Fruit fly (Drosophila melanogaster): ENCODE measurements around the gene Cad86C.

Gene Cad86C

dm6 chr3R:10875515-10876434 lies 48.9 kb downstream of the Cad86C start, which contains the start of gene Sodh2 (continued):
- TF ChIP-seq CG12299 (tag; optimal IDR thresholded peaks at IDR 0.05) = peak; percentile 2
- TF ChIP-seq Dll (GFP tag; IDR thresholded peaks at IDR 0.05; ENCODE audit: partially characterized antibody) = no peak
- TF ChIP-seq NfI (GFP tag; optimal IDR thresholded peaks at IDR 0.05) = peak; percentile 60
- no peak for TF ChIP-seq br (optimal IDR thresholded peaks at IDR 0.05)
- TF ChIP-seq CG15601 (tag; optimal IDR thresholded peaks at IDR 0.05) = peak; percentile 59
- TF ChIP-seq chif (GFP tag; optimal IDR thresholded peaks at IDR 0.05) = peak; percentile 14 to 34
- peak; percentile 56 for TF ChIP-seq CG16815 (GFP tag; optimal IDR thresholded peaks at IDR 0.05)
- no peak for TF ChIP-seq C15 (GFP tag; IDR thresholded peaks at IDR 0.05)
- peak; percentile 67 for TF ChIP-seq CG7786 (GFP tag; optimal IDR thresholded peaks at IDR 0.05)
- TF ChIP-seq CG15011 (GFP tag; optimal IDR thresholded peaks at IDR 0.05) = peak; percentile 39
- TF ChIP-seq CG8478 (optimal IDR thresholded peaks at IDR 0.05) = no peak
- peak; percentile 85 for TF ChIP-seq CG12659 (GFP tag; optimal IDR thresholded peaks at IDR 0.05)
- TF ChIP-seq CG10321 (GFP tag; IDR thresholded peaks at IDR 0.05) = no peak
- TF ChIP-seq CG14710 (tag; optimal IDR thresholded peaks at IDR 0.05) = peak; percentile 71
- peak; percentile 35 for TF ChIP-seq CG33557 (GFP tag; optimal IDR thresholded peaks at IDR 0.05)
- TF ChIP-seq CG18011 (GFP tag; optimal IDR thresholded peaks at IDR 0.05) = peak; percentile 57
- TF ChIP-seq mam (GFP tag; optimal IDR thresholded peaks at IDR 0.05) = peak; percentile 84
- TF ChIP-seq CG1603 (tag; optimal IDR thresholded peaks at IDR 0.05) = peak; percentile 81
- TF ChIP-seq CG4617 (GFP tag; optimal IDR thresholded peaks at IDR 0.05; ENCODE audit: borderline replicate concordance) = peak; percentile 17
- no peak for TF ChIP-seq aop (GFP tag; IDR thresholded peaks at IDR 0.05)
- TF ChIP-seq dm (GFP tag; optimal IDR thresholded peaks at IDR 0.05) = no peak
- no peak for TF ChIP-seq CG7745 (tag; optimal IDR thresholded peaks at IDR 0.05)
- peak; percentile 67; the same call in 1 of the 2 replicates for TF ChIP-seq Awh (GFP tag; IDR thresholded peaks at IDR 0.05)
- TF ChIP-seq tx (GFP tag; optimal IDR thresholded peaks at IDR 0.05) = peak; percentile 43
- peak; percentile 71 for TF ChIP-seq CG17385 (GFP tag; optimal IDR thresholded peaks at IDR 0.05)
- TF ChIP-seq cwo (GFP tag; optimal IDR thresholded peaks at IDR 0.05) = peak; percentile 87
- peak; percentile 94 for TF ChIP-seq Rfx (GFP tag; IDR thresholded peaks at IDR 0.05)
- TF ChIP-seq amos (GFP tag; IDR thresholded peaks at IDR 0.05; ENCODE audit: partially characterized antibody) = no peak
- TF ChIP-seq CkIIα-i1 (GFP tag; IDR thresholded peaks at IDR 0.05) = no peak
- no peak for TF ChIP-seq dimm (GFP tag; IDR thresholded peaks at IDR 0.05)
- peak; percentile 81 for TF ChIP-seq vfl (GFP tag; optimal IDR thresholded peaks at IDR 0.05)
- no peak for TF ChIP-seq GATAe (GFP tag; conservative IDR thresholded peaks at IDR 0.05)
- TF ChIP-seq pan (optimal IDR thresholded peaks at IDR 0.05) = no peak
- peak in 1 of 2 experiments; percentile 75 for TF ChIP-seq pan (GFP tag; optimal IDR thresholded peaks at IDR 0.05 in 1 of 2, IDR thresholded peaks at IDR 0.05 in 1 of 2)
- TF ChIP-seq CG9817 (tag; optimal IDR thresholded peaks at IDR 0.05) = peak; percentile 79
- peak; percentile 61 for TF ChIP-seq ind (GFP tag; optimal IDR thresholded peaks at IDR 0.05)
- peak; percentile 57 for TF ChIP-seq CG11696 (GFP tag; IDR thresholded peaks at IDR 0.05)
- TF ChIP-seq tin (GFP tag; optimal IDR thresholded peaks at IDR 0.05) = peak; percentile 35
- TF ChIP-seq unc-4 (GFP tag; IDR thresholded peaks at IDR 0.05; ENCODE audit: partially characterized antibody) = 0 out of 2 replicates have a peak, but pooled peaks have one; percentile 15
- TF ChIP-seq Max (GFP tag; optimal IDR thresholded peaks at IDR 0.05) = peak; percentile 42
- peak; percentile 79 for TF ChIP-seq tap (tag; optimal IDR thresholded peaks at IDR 0.05)
- peak; percentile 59; the same call in 1 of the 2 replicates for TF ChIP-seq Adf1 (GFP tag; IDR thresholded peaks at IDR 0.05)
- TF ChIP-seq sd (tag; optimal IDR thresholded peaks at IDR 0.05) = peak; percentile 64
- TF ChIP-seq CG16813 (GFP tag; IDR thresholded peaks at IDR 0.05; ENCODE audit: partially characterized antibody) = no peak
- peak; percentile 59 for TF ChIP-seq pho (GFP tag; optimal IDR thresholded peaks at IDR 0.05)
- TF ChIP-seq Atf3 (GFP tag; optimal IDR thresholded peaks at IDR 0.05) = peak; percentile 16
- no peak for TF ChIP-seq hbn (GFP tag; IDR thresholded peaks at IDR 0.05; ENCODE audit: partially characterized antibody)
- TF ChIP-seq oc (tag; optimal IDR thresholded peaks at IDR 0.05) = peak; percentile 42
